Worm (Caenorhabditis elegans) whole organism, L4/young adult: Measurements from ENCODE around the gene tcer-1.

ENCODE experiments used
- dao-5 ChIP-seq: sonication (generic microtip); optimal IDR thresholded peaks from 2 replicates; lab custom pipeline; 2016; ENCODE audit warnings: missing genotype, missing genetic modification characterization, moderate library complexity, missing compliant biosample characterization
- him-1 ChIP-seq: sonication (generic microtip); optimal IDR thresholded peaks from 2 replicates; lab custom pipeline; 2016; ENCODE audit warnings: missing genotype, missing genetic modification reagents, missing genetic modification characterization, missing compliant biosample characterization

ce11 chrII:7059274-7059757, 9.4 kb upstream of the tcer-1 start:
- no peak for TF ChIP-seq dao-5
- no peak for TF ChIP-seq him-1
